Worm (Caenorhabditis elegans) whole organism, mixed stage, embryonic: ENCODE results near the gene R07E4.5.

Source experiments
- bed-3 ChIP-seq: fragments of 200-800 bp; sonication (Bioruptor generic); optimal IDR thresholded peaks from 3 replicates; lab custom pipeline; 2018; ENCODE audit warnings: mild to moderate bottlenecking, missing genetic modification characterization, moderate library complexity, missing compliant biosample characterization
- nhr-12 ChIP-seq: fragments of 150-350 bp; optimal IDR thresholded peaks from 2 replicates; lab custom pipeline; 2014; ENCODE audit warnings: missing biosample characterization, missing genetic modification characterization
- nhr-237 ChIP-seq: fragments of 150-350 bp; optimal IDR thresholded peaks from 2 replicates; lab custom pipeline; 2014; ENCODE audit warnings: missing biosample characterization, missing genetic modification characterization
- nhr-76 ChIP-seq: sonication (generic microtip); optimal IDR thresholded peaks from 2 replicates; lab custom pipeline; 2017; ENCODE audit warnings: missing biosample characterization, missing genetic modification characterization
- pha-4 ChIP-seq: fragments of 150-350 bp; optimal IDR thresholded peaks from 2 replicates; lab custom pipeline; 2018; ENCODE audit warnings: missing biosample characterization, missing genetic modification reagents, missing genetic modification characterization
- snpc-4 ChIP-seq: fragments of 150-350 bp; optimal IDR thresholded peaks from 2 replicates; lab custom pipeline; 2014; ENCODE audit warnings: missing biosample characterization, missing genetic modification characterization
- unc-62 ChIP-seq: fragments of 150-350 bp; optimal IDR thresholded peaks from 2 replicates; lab custom pipeline; 2014; ENCODE audit warnings: missing biosample characterization, missing genetic modification reagents, missing genetic modification characterization
- ztf-11 ChIP-seq: fragments of 150-350 bp; optimal IDR thresholded peaks from 2 replicates; lab custom pipeline; 2014; ENCODE audit warnings: missing biosample characterization, missing genetic modification characterization

DNA sequence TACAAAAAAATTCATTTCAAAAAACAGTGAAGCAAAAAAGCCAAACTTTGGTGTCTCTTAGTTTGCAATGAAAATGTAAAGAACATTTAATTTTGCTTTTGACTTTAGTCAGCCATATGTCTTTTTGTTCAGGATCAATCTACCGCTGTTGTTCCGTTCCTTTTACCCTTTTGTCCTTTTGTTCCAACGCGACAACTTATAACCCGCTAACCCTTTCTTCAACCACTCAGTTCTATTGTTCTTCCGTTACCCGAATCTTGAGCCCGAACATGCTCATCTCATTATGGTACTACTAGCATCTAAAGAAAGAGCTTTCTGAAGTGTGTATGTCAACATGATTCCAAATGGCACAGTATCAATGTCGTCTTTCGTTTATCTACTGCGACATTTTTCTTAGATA lies 41.0 kb upstream of the R07E4.5 start:
- TF ChIP-seq unc-62 (GFP tag; lab: Kevin White, UChicago) (no peak), nhr-237 (tag; lab: Kevin White, UChicago) (no peak), nhr-76 (no peak), nhr-12 (tag; lab: Kevin White, UChicago) (no peak), bed-3 (GFP tag; lab: Kevin White, UChicago) (no peak), ztf-11 (tag; lab: Kevin White, UChicago) (no peak), pha-4 (no peak), snpc-4 (tag; lab: Kevin White, UChicago) (no peak)
